Worm (Caenorhabditis elegans) whole organism, late embryonic: Measurements from ENCODE around the gene clec-25.

ENCODE experiments used
- ama-1 ChIP-seq: fragments of 150-350 bp; optimal IDR thresholded peaks from 2 replicates; lab custom pipeline; 2014
- ceh-6 ChIP-seq: fragments of 200-800 bp; sonication (Bioruptor generic); optimal IDR thresholded peaks from 2 replicates; lab custom pipeline; 2018; ENCODE audit warnings: mild to moderate bottlenecking, missing genetic modification characterization, missing compliant biosample characterization
- elt-4 ChIP-seq: sonication (generic microtip); optimal IDR thresholded peaks from 2 replicates; lab custom pipeline; 2016; ENCODE audit warnings: missing genetic modification characterization, missing compliant biosample characterization
- fax-1 ChIP-seq: sonication (generic microtip); optimal IDR thresholded peaks from 2 replicates; lab custom pipeline; 2016; ENCODE audit warnings: missing genotype, missing genetic modification characterization, missing compliant biosample characterization
- fkh-10 ChIP-seq: fragments of 150-350 bp; optimal IDR thresholded peaks from 2 replicates; lab custom pipeline; 2014; ENCODE audit warnings: missing biosample characterization, missing genetic modification reagents, missing genetic modification characterization
- hlh-30 ChIP-seq: sonication (generic microtip); optimal IDR thresholded peaks from 2 replicates; lab custom pipeline; 2017; ENCODE audit warnings: antibody characterized with exemption, missing genetic modification characterization, missing compliant biosample characterization; ENCODE audit not compliant: insufficient read depth
- pha-4 ChIP-seq: fragments of 150-350 bp; optimal IDR thresholded peaks from 2 replicates; lab custom pipeline; 2018; ENCODE audit warnings: missing biosample characterization, missing genetic modification reagents, missing genetic modification characterization
- tbx-2 ChIP-seq: sonication (generic microtip); optimal IDR thresholded peaks from 2 replicates; lab custom pipeline; 2016; ENCODE audit warnings: missing genetic modification characterization, missing compliant biosample characterization
- tbx-7 ChIP-seq: sonication (generic microtip); optimal IDR thresholded peaks from 2 replicates; lab custom pipeline; 2016; ENCODE audit warnings: missing genotype, missing genetic modification characterization, missing compliant biosample characterization
- unc-55 ChIP-seq: sonication (generic microtip); optimal IDR thresholded peaks from 2 replicates; lab custom pipeline; 2017; ENCODE audit warnings: missing biosample characterization, missing genetic modification reagents, missing genetic modification characterization

DNA sequence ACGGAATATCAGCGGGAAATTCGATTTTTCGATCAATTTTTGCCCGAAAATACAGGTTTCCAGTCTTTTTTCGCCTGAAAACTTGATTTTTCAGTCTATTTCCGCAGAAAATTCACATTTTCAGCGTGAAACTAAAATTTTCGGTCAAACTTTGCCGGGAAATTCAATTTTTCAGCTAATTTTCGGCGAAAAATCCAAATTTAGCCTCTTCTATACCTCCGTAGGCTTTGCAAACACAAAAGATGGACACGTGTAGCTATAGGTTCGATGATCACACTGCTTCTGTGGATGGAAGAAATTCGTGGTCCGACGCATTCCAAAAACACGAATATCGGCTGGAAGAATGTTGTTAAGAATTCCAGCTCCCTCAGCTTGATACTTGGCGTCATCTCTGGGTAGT, 49.0 kb upstream of the clec-25 start:
- TF ChIP-seq tbx-2 (no peak), pha-4 (tag; lab: Kevin White, UChicago) (no peak), hlh-30 (tag; lab: Kevin White, UChicago) (no peak), ama-1 (lab: Kevin White, UChicago) (no peak), ceh-6 (GFP tag; lab: Kevin White, UChicago) (no peak), unc-55 (no peak), elt-4 (tag; lab: Kevin White, UChicago) (no peak), fax-1 (no peak), tbx-7 (tag; lab: Kevin White, UChicago) (no peak), fkh-10 (no peak)
